Worm (Caenorhabditis elegans): Measurements from ENCODE around the gene pmt-1.

The pmt-1 gene

ce11 chrII:5330206-5330686 lies 47.9 kb upstream of the pmt-1 start (continued):
- TF ChIP-seq hlh-17 (GFP tag; optimal IDR thresholded peaks at IDR 0.05; ENCODE audit: borderline replicate concordance) (no peak), tlp-1 (tag; optimal IDR thresholded peaks at IDR 0.05) (no peak), pqm-1 (tag; optimal IDR thresholded peaks at IDR 0.05) (no peak), snu-23 (GFP tag; optimal IDR thresholded peaks at IDR 0.05) (peak; percentile 92), fos-1 (tag; optimal IDR thresholded peaks at IDR 0.05) (peak; percentile 82), egl-13 (tag; optimal IDR thresholded peaks at IDR 0.05) (peak; percentile 67), nhr-77 (tag; optimal IDR thresholded peaks at IDR 0.05) (peak; percentile 89), blmp-1 (tag; optimal IDR thresholded peaks at IDR 0.05) (peak; percentile 94), nhr-71 (tag; optimal IDR thresholded peaks at IDR 0.05) (peak; percentile 96), nhr-84 (tag; optimal IDR thresholded peaks at IDR 0.05) (no peak), lin-13 (GFP tag; optimal IDR thresholded peaks at IDR 0.05) (peak; percentile 73), fkh-8 (tag; optimal IDR thresholded peaks at IDR 0.05) (peak; percentile 49), ceh-82 (tag; optimal IDR thresholded peaks at IDR 0.05) (peak in 2 of 3 experiments; percentile 40 to 55), zip-4 (GFP tag; optimal IDR thresholded peaks at IDR 0.05) (peak; percentile 22), ceh-63 (GFP tag; optimal IDR thresholded peaks at IDR 0.05) (no peak), elt-3 (tag; optimal IDR thresholded peaks at IDR 0.05) (peak in 3 of 6 experiments; percentile 44 to 77 (median 70)), nhr-47 (tag; optimal IDR thresholded peaks at IDR 0.05) (peak; percentile 83), sptf-1 (tag; optimal IDR thresholded peaks at IDR 0.05) (no peak), F16B12.6 (tag; optimal IDR thresholded peaks at IDR 0.05) (no peak), skn-1 (tag; optimal IDR thresholded peaks at IDR 0.05) (peak; percentile 78), xbp-1 (tag; optimal IDR thresholded peaks at IDR 0.05) (peak; percentile 65), unc-98 (GFP tag; IDR thresholded peaks at IDR 0.05) (no peak), lir-3 (tag; optimal IDR thresholded peaks at IDR 0.05; ENCODE audit: poor library complexity) (peak; percentile 41), mdl-1 (tag; optimal IDR thresholded peaks at IDR 0.05) (peak in 1 of 2 experiments; percentile 87), snpc-4 (tag; optimal IDR thresholded peaks at IDR 0.05) (peak; percentile 25), ces-1 (GFP tag; optimal IDR thresholded peaks at IDR 0.05) (no peak), C16A3.4 (tag; optimal IDR thresholded peaks at IDR 0.05) (peak; percentile 79), tbx-2 (tag; optimal IDR thresholded peaks at IDR 0.05) (peak; percentile 83), nhr-20 (tag; optimal IDR thresholded peaks at IDR 0.05) (peak; percentile 95), nhr-11 (tag; optimal IDR thresholded peaks at IDR 0.05) (peak; percentile 83), fkh-4 (tag; optimal IDR thresholded peaks at IDR 0.05; ENCODE audit: borderline replicate concordance) (no peak), ets-5 (GFP tag; IDR thresholded peaks at IDR 0.05) (no peak), fkh-10 (GFP tag; optimal IDR thresholded peaks at IDR 0.05) (no peak), lin-35 (GFP tag; optimal IDR thresholded peaks at IDR 0.05) (peak; percentile 50 to 84), mep-1 (tag; optimal IDR thresholded peaks at IDR 0.05) (peak; percentile 85), hlh-4 (tag; optimal IDR thresholded peaks at IDR 0.05) (no peak), nhr-76 (tag; optimal IDR thresholded peaks at IDR 0.05) (no peak), grh-1 (GFP tag; IDR thresholded peaks at IDR 0.05) (peak; percentile 79), ceh-88 (GFP tag; IDR thresholded peaks at IDR 0.05) (0 out of 2 replicates have a peak, but pooled peaks have one; percentile 16), elt-2 (tag; optimal IDR thresholded peaks at IDR 0.05) (peak; percentile 89), irx-1 (tag; optimal IDR thresholded peaks at IDR 0.05) (peak; percentile 79), sup-37 (GFP tag; optimal IDR thresholded peaks at IDR 0.05) (peak; percentile 15), sox-4 (tag; optimal IDR thresholded peaks at IDR 0.05) (no peak), lin-14 (GFP tag; optimal IDR thresholded peaks at IDR 0.05) (peak; percentile 94), ztf-11 (tag; optimal IDR thresholded peaks at IDR 0.05) (peak in 1 of 2 experiments; percentile 9), nhr-12 (tag; optimal IDR thresholded peaks at IDR 0.05) (no peak), nhr-85 (tag) (peak; percentile 100), ceh-90 (tag; optimal IDR thresholded peaks at IDR 0.05) (no peak), unc-62 (GFP tag; optimal IDR thresholded peaks at IDR 0.05) (no peak), vab-15 (tag; optimal IDR thresholded peaks at IDR 0.05) (no peak), egl-27 (tag; optimal IDR thresholded peaks at IDR 0.05) (peak in 1 of 2 experiments; percentile 80), aha-1 (tag; optimal IDR thresholded peaks at IDR 0.05) (no peak), lin-39 (tag; optimal IDR thresholded peaks at IDR 0.05) (peak; percentile 22)

All from whole organism, L1 larva.